Fruit fly (Drosophila melanogaster) whole organism, prepupa: Measurements from ENCODE around the gene SCAR.

Source experiments
- CG11762 ChIP-seq: fragments of 200-800 bp; sonication (Bioruptor generic); optimal IDR thresholded peaks from 3 replicates; lab custom pipeline; 2016; ENCODE audit warnings: missing biosample characterization, missing genetic modification characterization; ENCODE audit not compliant: insufficient read depth
- CG31627 ChIP-seq: fragments of 200-800 bp; sonication (Bioruptor generic); optimal IDR thresholded peaks from 3 replicates; lab custom pipeline; 2016; ENCODE audit warnings: missing biosample characterization, missing genetic modification characterization
- CG9139 ChIP-seq: fragments of 200-800 bp; sonication (Bioruptor generic); optimal IDR thresholded peaks from 3 replicates; lab custom pipeline; 2017; ENCODE audit warnings: missing biosample characterization, mild to moderate bottlenecking, missing genetic modification characterization
- Gug ChIP-seq: fragments of 200-800 bp; sonication (Bioruptor generic); IDR thresholded peaks from 2 replicates; pipeline ENCODE4 v1.3.6; 2022; ENCODE audit warnings: missing biosample characterization, missing genetic modification characterization
- Hr39 ChIP-seq: fragments of 200-800 bp; sonication (Bioruptor generic); optimal IDR thresholded peaks from 2 replicates; lab custom pipeline; 2016; ENCODE audit warnings: missing biosample characterization, missing genetic modification characterization
- Sox102F ChIP-seq: fragments of 200-800 bp; sonication (Bioruptor generic); optimal IDR thresholded peaks from 2 replicates; lab custom pipeline; 2016; ENCODE audit warnings: missing biosample characterization, mild to moderate bottlenecking, missing genetic modification characterization
- achi ChIP-seq: fragments of 200-800 bp; sonication (Bioruptor generic); optimal IDR thresholded peaks from 3 replicates; lab custom pipeline; 2016; ENCODE audit warnings: missing biosample characterization, missing genetic modification characterization
- cyc ChIP-seq: fragments of 200-800 bp; sonication (Bioruptor generic); optimal IDR thresholded peaks from 3 replicates; lab custom pipeline; 2016; ENCODE audit warnings: missing biosample characterization, missing genetic modification characterization
- eg ChIP-seq: fragments of 200-800 bp; sonication (Bioruptor generic); IDR thresholded peaks from 3 replicates; pipeline ENCODE4 v1.3.6; 2022; ENCODE audit warnings: missing biosample characterization, missing genetic modification characterization
- esn ChIP-seq: fragments of 200-800 bp; sonication (Bioruptor generic); optimal IDR thresholded peaks from 2 replicates; lab custom pipeline; 2016; ENCODE audit warnings: missing biosample characterization, mild to moderate bottlenecking, missing genetic modification characterization, moderate library complexity
- net ChIP-seq: fragments of 200-800 bp; sonication (Bioruptor generic); optimal IDR thresholded peaks from 3 replicates; lab custom pipeline; 2016; ENCODE audit warnings: missing biosample characterization, missing genetic modification characterization

- TF ChIP-seq CG9139 (GFP tag; lab: Kevin White, UChicago): no peak
- no peak for TF ChIP-seq Gug
- no peak for TF ChIP-seq cyc (GFP tag; lab: Kevin White, UChicago)
- TF ChIP-seq CG11762 (GFP tag; lab: Kevin White, UChicago): no peak
- TF ChIP-seq eg (GFP tag; lab: Robert Waterston, UW): no peak
- no peak for TF ChIP-seq esn (GFP tag; lab: Kevin White, UChicago)
- no peak for TF ChIP-seq Sox102F (GFP tag; lab: Kevin White, UChicago)
- no peak for TF ChIP-seq Hr39 (GFP tag; lab: Kevin White, UChicago)
- no peak for TF ChIP-seq CG31627 (GFP tag; lab: Kevin White, UChicago)
- no peak for TF ChIP-seq net (GFP tag; lab: Kevin White, UChicago)
- no peak for TF ChIP-seq achi (GFP tag; lab: Kevin White, UChicago)
Measured at dm6 chr2L:10965962-10966361, 10.6 kb upstream of the SCAR start.
